Fruit fly (Drosophila melanogaster) whole organism, embryonic: ENCODE measurements around the gene Sf3b2.

Experiments used
- CG10267 ChIP-seq: fragments of 200-800 bp; sonication (Bioruptor generic); optimal IDR thresholded peaks from 2 replicates; lab custom pipeline; 2018; ENCODE audit warnings: missing biosample characterization, mild to moderate bottlenecking, missing genetic modification characterization, moderate library complexity
- CG11247 ChIP-seq: fragments of 200-800 bp; sonication (Bioruptor generic); IDR thresholded peaks from 2 replicates; pipeline ENCODE4 v1.3.6; 2022; ENCODE audit warnings: missing biosample characterization, missing genetic modification characterization
- CG11504 ChIP-seq: fragments of 200-800 bp; sonication (Bioruptor generic); optimal IDR thresholded peaks from 3 replicates; lab custom pipeline; 2019; ENCODE audit warnings: missing biosample characterization, mild to moderate bottlenecking, missing genetic modification characterization, moderate library complexity
- CG11696 ChIP-seq: fragments of 200-800 bp; sonication (Bioruptor generic); IDR thresholded peaks from 2 replicates; pipeline ENCODE4 v1.3.6; 2022; ENCODE audit warnings: missing biosample characterization, missing genetic modification characterization
- CG12391 ChIP-seq: fragments of 200-800 bp; sonication (Bioruptor generic); optimal IDR thresholded peaks from 3 replicates; lab custom pipeline; 2018; ENCODE audit warnings: missing biosample characterization, mild to moderate bottlenecking, missing genetic modification characterization, moderate library complexity
- CG12744 ChIP-seq: fragments of 200-800 bp; sonication (Bioruptor generic); optimal IDR thresholded peaks from 2 replicates; lab custom pipeline; 2016; ENCODE audit warnings: missing biosample characterization, missing genetic modification characterization
- CG12769 ChIP-seq: fragments of 200-800 bp; sonication (Bioruptor generic); optimal IDR thresholded peaks from 2 replicates; lab custom pipeline; 2019; ENCODE audit warnings: missing biosample characterization, mild to moderate bottlenecking, missing genetic modification characterization, moderate library complexity
- CG15073 ChIP-seq: fragments of 200-800 bp; sonication (Bioruptor generic); optimal IDR thresholded peaks from 2 replicates; lab custom pipeline; 2016; ENCODE audit warnings: missing biosample characterization, missing genetic modification characterization
- CG15269 ChIP-seq: fragments of 200-800 bp; sonication (Bioruptor generic); optimal IDR thresholded peaks from 2 replicates; lab custom pipeline; 2018; ENCODE audit warnings: missing biosample characterization, mild to moderate bottlenecking, missing genetic modification characterization, moderate library complexity
- CG15479 ChIP-seq: fragments of 200-800 bp; sonication (Bioruptor generic); optimal IDR thresholded peaks from 3 replicates; lab custom pipeline; 2019; ENCODE audit warnings: missing biosample characterization, mild to moderate bottlenecking, missing genetic modification characterization, moderate library complexity
- CG31365 ChIP-seq: fragments of 200-800 bp; sonication (Bioruptor generic); optimal IDR thresholded peaks from 2 replicates; lab custom pipeline; 2018; ENCODE audit warnings: missing biosample characterization, mild to moderate bottlenecking, missing genetic modification characterization
- CG33213 ChIP-seq: fragments of 200-800 bp; sonication (Bioruptor generic); optimal IDR thresholded peaks from 3 replicates; lab custom pipeline; 2016; ENCODE audit warnings: missing biosample characterization, missing genetic modification characterization
- CG34224 ChIP-seq: fragments of 200-800 bp; sonication (Bioruptor generic); IDR thresholded peaks from 3 replicates; pipeline ENCODE4 v1.3.6; 2022; ENCODE audit warnings: missing biosample characterization, missing genetic modification characterization; ENCODE audit not compliant: partially characterized antibody
- CG34376 ChIP-seq: fragments of 200-800 bp; sonication (Bioruptor generic); optimal IDR thresholded peaks from 2 replicates; lab custom pipeline; 2018; ENCODE audit warnings: missing biosample characterization, mild to moderate bottlenecking, missing genetic modification characterization
- CG3995 ChIP-seq: fragments of 200-800 bp; sonication (Bioruptor generic); optimal IDR thresholded peaks from 3 replicates; lab custom pipeline; 2016; ENCODE audit warnings: missing biosample characterization, missing genetic modification characterization
- CG4360 ChIP-seq: fragments of 200-800 bp; sonication (Bioruptor generic); IDR thresholded peaks from 2 replicates; pipeline ENCODE4 v1.3.6; 2022; ENCODE audit warnings: missing biosample characterization, missing genetic modification characterization
- CG6272 ChIP-seq: fragments of 200-800 bp; sonication (Bioruptor generic); IDR thresholded peaks from 2 replicates; pipeline ENCODE4 v1.3.6; 2022; ENCODE audit warnings: missing biosample characterization, missing genetic modification characterization
- CG7556 ChIP-seq: fragments of 200-800 bp; sonication (Bioruptor generic); optimal IDR thresholded peaks from 2 replicates; lab custom pipeline; 2017; ENCODE audit warnings: missing biosample characterization, mild to moderate bottlenecking, missing genetic modification characterization
- CG7928 ChIP-seq: fragments of 200-800 bp; sonication (Bioruptor generic); optimal IDR thresholded peaks from 2 replicates; lab custom pipeline; 2017; ENCODE audit warnings: missing biosample characterization, mild to moderate bottlenecking, missing genetic modification characterization
- Camta ChIP-seq: fragments of 200-800 bp; sonication (Bioruptor generic); optimal IDR thresholded peaks from 2 replicates; lab custom pipeline; 2016; ENCODE audit warnings: missing biosample characterization, missing genetic modification characterization
- CkIIα-i1 ChIP-seq: fragments of 200-800 bp; sonication (Bioruptor generic); IDR thresholded peaks from 2 replicates; pipeline ENCODE4 v1.3.6; 2022; ENCODE audit warnings: missing biosample characterization, missing genetic modification characterization
- Dip3 ChIP-seq: fragments of 200-800 bp; sonication (Bioruptor generic); optimal IDR thresholded peaks from 3 replicates; lab custom pipeline; 2016; ENCODE audit warnings: missing biosample characterization, missing genetic modification characterization
- HLHmδ ChIP-seq: fragments of 200-800 bp; sonication (Bioruptor generic); optimal IDR thresholded peaks from 2 replicates; lab custom pipeline; 2018; ENCODE audit warnings: missing biosample characterization, mild to moderate bottlenecking, missing genetic modification characterization, moderate library complexity
- Hr39 ChIP-seq: fragments of >200 bp; optimal IDR thresholded peaks from 2 replicates; lab custom pipeline; 2017
- MBD-R2 ChIP-seq: fragments of 200-800 bp; sonication (Bioruptor generic); IDR thresholded peaks from 2 replicates; pipeline ENCODE4 v1.3.6; 2022; ENCODE audit warnings: missing biosample characterization, missing genetic modification characterization
- Optix ChIP-seq: fragments of 200-800 bp; sonication (Bioruptor generic); IDR thresholded peaks from 3 replicates; pipeline ENCODE4 v1.3.6; 2022; ENCODE audit warnings: missing biosample characterization, missing genetic modification characterization
- Ptx1 ChIP-seq: fragments of 200-800 bp; sonication (Bioruptor generic); IDR thresholded peaks from 2 replicates; pipeline ENCODE4 v1.3.6; 2022; ENCODE audit warnings: missing biosample characterization, missing genetic modification characterization
- Side ChIP-seq: fragments of 200-800 bp; sonication (Bioruptor generic); optimal IDR thresholded peaks from 2 replicates; lab custom pipeline; 2016; ENCODE audit warnings: missing biosample characterization, missing genetic modification characterization
- Sox100B ChIP-seq: fragments of 200-800 bp; sonication (Bioruptor generic); optimal IDR thresholded peaks from 3 replicates; lab custom pipeline; 2018; ENCODE audit warnings: missing biosample characterization, mild to moderate bottlenecking, missing genetic modification characterization
- YL-1 ChIP-seq: fragments of 200-800 bp; sonication (Bioruptor generic); optimal IDR thresholded peaks from 3 replicates; lab custom pipeline; 2017; ENCODE audit warnings: missing biosample characterization, mild to moderate bottlenecking, missing genetic modification characterization
- abd-A ChIP-seq: fragments of 200-800 bp; sonication (Bioruptor generic); optimal IDR thresholded peaks from 3 replicates; lab custom pipeline; 2019; ENCODE audit warnings: missing biosample characterization, mild to moderate bottlenecking, missing genetic modification characterization, moderate library complexity
- ase ChIP-seq: fragments of 200-800 bp; sonication (Bioruptor generic); IDR thresholded peaks from 3 replicates; pipeline ENCODE4 v1.3.6; 2022; ENCODE audit warnings: missing biosample characterization, missing genetic modification characterization
- btn ChIP-seq: fragments of 200-800 bp; sonication (Bioruptor generic); optimal IDR thresholded peaks from 2 replicates; lab custom pipeline; 2016; ENCODE audit warnings: missing biosample characterization, missing genetic modification characterization
- cas ChIP-seq: fragments of 200-800 bp; sonication (Bioruptor generic); IDR thresholded peaks from 2 replicates; pipeline ENCODE4 v1.3.6; 2022; ENCODE audit warnings: missing biosample characterization, missing genetic modification characterization
- cg ChIP-seq: fragments of 200-800 bp; sonication (Bioruptor generic); optimal IDR thresholded peaks from 3 replicates; lab custom pipeline; 2019; ENCODE audit warnings: missing biosample characterization, mild to moderate bottlenecking, missing genetic modification characterization, moderate library complexity
- ci ChIP-seq: fragments of 200-800 bp; sonication (Bioruptor generic); IDR thresholded peaks from 3 replicates; pipeline ENCODE4 v1.3.6; 2022; ENCODE audit warnings: missing biosample characterization, missing genetic modification characterization
- crp ChIP-seq, 2 experiments: fragments of 200-800 bp; sonication (Bioruptor generic); optimal IDR thresholded peaks; 2 replicates in 1 of 2; 3 replicates in 1 of 2; lab custom pipeline; 2017; ENCODE audit warnings: missing biosample characterization in 2 of 2, missing genetic modification characterization in 2 of 2, mild to moderate bottlenecking in 1 of 2, moderate library complexity in 1 of 2
- emc ChIP-seq: fragments of 200-800 bp; sonication (Bioruptor generic); optimal IDR thresholded peaks from 2 replicates; lab custom pipeline; 2016; ENCODE audit warnings: missing biosample characterization, missing genetic modification characterization
- gsb-n ChIP-seq: fragments of 200-800 bp; sonication (Bioruptor generic); optimal IDR thresholded peaks from 3 replicates; lab custom pipeline; 2018; ENCODE audit warnings: missing biosample characterization, mild to moderate bottlenecking, missing genetic modification characterization
- inv ChIP-seq: fragments of 200-800 bp; sonication (Bioruptor generic); IDR thresholded peaks from 2 replicates; pipeline ENCODE4 v1.3.6; 2022; ENCODE audit warnings: missing biosample characterization, missing genetic modification characterization; ENCODE audit not compliant: partially characterized antibody
- mam ChIP-seq: fragments of 200-800 bp; sonication (Bioruptor generic); optimal IDR thresholded peaks from 3 replicates; lab custom pipeline; 2016; ENCODE audit warnings: missing biosample characterization, missing genetic modification characterization
- otp ChIP-seq: fragments of 200-800 bp; sonication (Bioruptor generic); IDR thresholded peaks from 3 replicates; pipeline ENCODE4, ENCODE4 v1.3.6; 2022; ENCODE audit warnings: missing biosample characterization, missing genetic modification characterization
- pb ChIP-seq: fragments of 200-800 bp; sonication (Bioruptor generic); optimal IDR thresholded peaks from 3 replicates; lab custom pipeline; 2016; ENCODE audit warnings: missing biosample characterization, missing genetic modification characterization
- phol ChIP-seq: fragments of 200-800 bp; sonication (Bioruptor generic); optimal IDR thresholded peaks from 3 replicates; lab custom pipeline; 2018; ENCODE audit warnings: missing biosample characterization, mild to moderate bottlenecking, missing genetic modification characterization, moderate library complexity
- pita ChIP-seq: fragments of 200-800 bp; sonication (Bioruptor generic); optimal IDR thresholded peaks from 2 replicates; lab custom pipeline; 2017; ENCODE audit warnings: missing biosample characterization, mild to moderate bottlenecking, missing genetic modification characterization
- pnt ChIP-seq: fragments of 200-800 bp; sonication (Bioruptor generic); optimal IDR thresholded peaks from 3 replicates; lab custom pipeline; 2016; ENCODE audit warnings: missing biosample characterization, missing genetic modification characterization
- pum ChIP-seq: fragments of 200-800 bp; sonication (Bioruptor generic); optimal IDR thresholded peaks from 2 replicates; lab custom pipeline; 2016; ENCODE audit warnings: missing biosample characterization, missing genetic modification characterization
- salm ChIP-seq: fragments of 200-800 bp; sonication (Bioruptor generic); optimal IDR thresholded peaks from 2 replicates; lab custom pipeline; 2018; ENCODE audit warnings: missing biosample characterization, mild to moderate bottlenecking, missing genetic modification characterization
- shn ChIP-seq: fragments of 200-800 bp; sonication (Bioruptor generic); optimal IDR thresholded peaks from 3 replicates; lab custom pipeline; 2016; ENCODE audit warnings: missing biosample characterization, missing genetic modification characterization
- stc ChIP-seq: fragments of 200-800 bp; sonication (Bioruptor generic); IDR thresholded peaks from 2 replicates; pipeline ENCODE4 v1.3.6; 2022; ENCODE audit warnings: missing biosample characterization, missing genetic modification characterization
- tin ChIP-seq: fragments of 200-800 bp; sonication (Bioruptor generic); optimal IDR thresholded peaks from 3 replicates; lab custom pipeline; 2016; ENCODE audit warnings: missing biosample characterization, missing genetic modification characterization
- tx ChIP-seq: fragments of 200-800 bp; sonication (Bioruptor generic); optimal IDR thresholded peaks from 2 replicates; lab custom pipeline; 2016; ENCODE audit warnings: missing biosample characterization, missing genetic modification characterization

The Sf3b2 gene

dm6 chr2L:3039774-3040173 is 10.8 kb upstream of the Sf3b2 start, which contains the start of the genes cnir and CG17221 (continued):
- peak; percentile 73 for TF ChIP-seq CG7928
- TF ChIP-seq CkIIα-i1 (GFP tag; lab: Robert Waterston, UW), result no peak
- TF ChIP-seq CG34224, result peak; percentile 53
- TF ChIP-seq crp (GFP tag; optimal IDR thresholded peaks at IDR 0.05; lab: Kevin White, UChicago), result peak; percentile 61 to 90
- TF ChIP-seq CG31365 (tag; lab: Kevin White, UChicago), result peak; percentile 22
- TF ChIP-seq pnt (GFP tag; lab: Kevin White, UChicago), result peak; percentile 41
- TF ChIP-seq phol, result peak; percentile 73
- peak; percentile 77 for TF ChIP-seq mam (GFP tag; lab: Kevin White, UChicago)
- peak; percentile 65 for TF ChIP-seq MBD-R2 (GFP tag; lab: Robert Waterston, UW)
- TF ChIP-seq cas, result no peak
- peak; percentile 9 for TF ChIP-seq salm
- TF ChIP-seq CG15073 (GFP tag; lab: Kevin White, UChicago), result no peak
- TF ChIP-seq CG3995, result peak; percentile 46
- peak; percentile 78 for TF ChIP-seq CG12391
- no peak; the same call in 2 of the 3 replicates for TF ChIP-seq ase (GFP tag; lab: Robert Waterston, UW)
- TF ChIP-seq pita (GFP tag; lab: Kevin White, UChicago), result no peak
- peak; percentile 60 for TF ChIP-seq Camta (GFP tag; lab: Kevin White, UChicago)
- peak; percentile 72 for TF ChIP-seq CG15269
- TF ChIP-seq pum (GFP tag; lab: Kevin White, UChicago), result peak; percentile 69
- peak; percentile 64 for TF ChIP-seq tx (GFP tag; lab: Kevin White, UChicago)
- peak; percentile 70 for TF ChIP-seq Dip3 (GFP tag; lab: Kevin White, UChicago)
- TF ChIP-seq CG33213, result peak; percentile 76
- TF ChIP-seq stc (GFP tag; lab: Robert Waterston, UW), result no peak
- TF ChIP-seq CG12769, result peak; percentile 69
- TF ChIP-seq CG12744 (GFP tag; lab: Kevin White, UChicago), result peak; percentile 17
- no peak for TF ChIP-seq Hr39 (lab: Kevin White, UChicago)
- TF ChIP-seq CG11504, result peak; percentile 68
- TF ChIP-seq YL-1, result peak; percentile 77
- peak; percentile 59 for TF ChIP-seq CG34376
- peak; percentile 17; the same call in 1 of the 2 replicates for TF ChIP-seq CG6272 (GFP tag; lab: Robert Waterston, UW)
- TF ChIP-seq Side, result peak; percentile 77
- TF ChIP-seq abd-A (tag; lab: Kevin White, UChicago), result no peak
- peak; percentile 13 for TF ChIP-seq pb
- no peak for TF ChIP-seq HLHmδ
- no peak for TF ChIP-seq Ptx1
- TF ChIP-seq CG11696 (GFP tag; lab: Robert Waterston, UW), result no peak
- no peak for TF ChIP-seq cg (GFP tag; lab: Kevin White, UChicago)
- no peak for TF ChIP-seq ci (GFP tag; lab: Robert Waterston, UW)
- no peak for TF ChIP-seq Optix (GFP tag; lab: Robert Waterston, UW)
- peak; percentile 28; the same call in 1 of the 3 replicates for TF ChIP-seq otp (GFP tag; lab: Robert Waterston, UW)
- peak; percentile 73 for TF ChIP-seq shn (GFP tag; lab: Kevin White, UChicago)
- peak; percentile 44 for TF ChIP-seq Sox100B (GFP tag; lab: Kevin White, UChicago)
- TF ChIP-seq inv (GFP tag; lab: Robert Waterston, UW), result no peak
- peak; percentile 54 for TF ChIP-seq CG7556
- TF ChIP-seq btn (GFP tag; lab: Kevin White, UChicago), result peak; percentile 38
- TF ChIP-seq tin (GFP tag; lab: Kevin White, UChicago), result peak; percentile 67
- TF ChIP-seq CG11247 (GFP tag; lab: Robert Waterston, UW), result no peak
- TF ChIP-seq CG10267 (tag; lab: Kevin White, UChicago), result peak; percentile 97
- no peak for TF ChIP-seq CG4360
- peak; percentile 8 for TF ChIP-seq emc (GFP tag; lab: Kevin White, UChicago)
- peak; percentile 23 for TF ChIP-seq gsb-n (tag; lab: Kevin White, UChicago)
- no peak for TF ChIP-seq CG15479 (GFP tag; lab: Kevin White, UChicago)
